In genomic region chrII:5702611-5703192, ce11 we compare ENCODE assay signal across 8 worm cellular contexts.
A peak's percentile ranks its signal among the peaks of the same experiment; 100 is the strongest.
TF ChIP-seq lines count a peak whose summit lies in the region.

No protein-coding gene starts in this region.

TF ChIP-seq in whole organism, L1 larva, 84 proteins besides CTCF, POLR2A, EP300 and RAD21 (continues in another document):
- no peak for TF ChIP-seq hlh-4 (tag; optimal IDR thresholded peaks at IDR 0.05; lab: Kevin White, UChicago)
- TF ChIP-seq nhr-12 (tag; optimal IDR thresholded peaks at IDR 0.05; lab: Kevin White, UChicago) = no peak
- no peak for TF ChIP-seq ztf-4 (tag; optimal IDR thresholded peaks at IDR 0.05; lab: Kevin White, UChicago)
- no peak for TF ChIP-seq lin-13 (GFP tag; optimal IDR thresholded peaks at IDR 0.05; lab: Kevin White, UChicago)
- no peak for TF ChIP-seq egl-13 (tag; optimal IDR thresholded peaks at IDR 0.05; lab: Kevin White, UChicago)
- TF ChIP-seq alr-1 (tag; optimal IDR thresholded peaks at IDR 0.05; lab: Kevin White, UChicago; ENCODE audit: borderline replicate concordance) = no peak
- peak; percentile 78 for TF ChIP-seq nhr-85 (tag; lab: Kevin White, UChicago)
- no peak for TF ChIP-seq zip-4 (GFP tag; optimal IDR thresholded peaks at IDR 0.05; lab: Kevin White, UChicago)
- TF ChIP-seq elt-2 (tag; optimal IDR thresholded peaks at IDR 0.05; lab: Kevin White, UChicago) = no peak
- peak; percentile 46 for TF ChIP-seq lin-14 (GFP tag; optimal IDR thresholded peaks at IDR 0.05; lab: Kevin White, UChicago)
- TF ChIP-seq nhr-28 (tag; optimal IDR thresholded peaks at IDR 0.05; lab: Kevin White, UChicago) = no peak
- no peak for TF ChIP-seq jun-1 (tag; optimal IDR thresholded peaks at IDR 0.05; lab: Kevin White, UChicago)

TF ChIP-seq in whole organism, L2 larva, 48 proteins besides CTCF, POLR2A, EP300 and RAD21:
- TF ChIP-seq peb-1 (tag; optimal IDR thresholded peaks at IDR 0.05; lab: Kevin White, UChicago) = no peak
- peak; percentile 39 for TF ChIP-seq nhr-25 (tag; optimal IDR thresholded peaks at IDR 0.05; lab: Kevin White, UChicago)

TF ChIP-seq in whole organism, L3 larva, 47 proteins besides CTCF, POLR2A, EP300 and RAD21:
- peak; percentile 62 for TF ChIP-seq nhr-25 (tag; optimal IDR thresholded peaks at IDR 0.05; lab: Kevin White, UChicago)
- TF ChIP-seq snpc-4 (tag; optimal IDR thresholded peaks at IDR 0.05; lab: Kevin White, UChicago) = peak; percentile 11
- no peak for TF ChIP-seq lin-15B (tag; optimal IDR thresholded peaks at IDR 0.05; lab: Kevin White, UChicago)
- TF ChIP-seq hmg-11 (tag; optimal IDR thresholded peaks at IDR 0.05; lab: Kevin White, UChicago) = peak; percentile 30
- no peak for TF ChIP-seq unc-39 (tag; optimal IDR thresholded peaks at IDR 0.05; lab: Kevin White, UChicago)
- TF ChIP-seq nhr-23 (tag; optimal IDR thresholded peaks at IDR 0.05; lab: Kevin White, UChicago) = peak; percentile 13
- TF ChIP-seq egl-5 (tag; optimal IDR thresholded peaks at IDR 0.05; lab: Kevin White, UChicago) = peak; percentile 91
- TF ChIP-seq fkh-2 (tag; optimal IDR thresholded peaks at IDR 0.05; lab: Kevin White, UChicago) = no peak
- TF ChIP-seq R02D3.7 (tag; optimal IDR thresholded peaks at IDR 0.05; lab: Kevin White, UChicago) = no peak
- TF ChIP-seq ztf-4 (tag; optimal IDR thresholded peaks at IDR 0.05; lab: Kevin White, UChicago) = no peak

TF ChIP-seq in whole organism, L4 larva, 104 proteins besides CTCF, POLR2A, EP300 and RAD21 (continues in another document):
- TF ChIP-seq mdt-29 (GFP tag; IDR thresholded peaks at IDR 0.05; lab: Robert Waterston, UW) (no peak), F26F4.8 (GFP tag; conservative IDR thresholded peaks at IDR 0.05; lab: Robert Waterston, UW) (no peak), madf-5 (GFP tag; IDR thresholded peaks at IDR 0.05; lab: Robert Waterston, UW) (no peak), unc-62 (GFP tag; optimal IDR thresholded peaks at IDR 0.05 in 1 of 2; lab: Kevin White, UChicago) (peak in 1 of 2 experiments; percentile 44), unc-62 (tag; optimal IDR thresholded peaks at IDR 0.05; lab: Kevin White, UChicago) (no peak), ceh-82 (tag; optimal IDR thresholded peaks at IDR 0.05; lab: Kevin White, UChicago) (no peak), egl-43 (GFP tag; IDR thresholded peaks at IDR 0.05; lab: Robert Waterston, UW) (no peak), daf-12 (tag; optimal IDR thresholded peaks at IDR 0.05; lab: Kevin White, UChicago) (no peak), spr-3 (GFP tag; optimal IDR thresholded peaks at IDR 0.05; lab: Kevin White, UChicago) (no peak), zfp-3 (GFP tag; conservative IDR thresholded peaks at IDR 0.05; lab: Robert Waterston, UW) (no peak), T20F7.1 (GFP tag; optimal IDR thresholded peaks at IDR 0.05; lab: Kevin White, UChicago) (no peak), spr-1 (tag; optimal IDR thresholded peaks at IDR 0.05; lab: Kevin White, UChicago) (no peak), mes-2 (tag; optimal IDR thresholded peaks at IDR 0.05; lab: Kevin White, UChicago; ENCODE audit: poor library complexity, severe bottlenecking) (peak; percentile 2), ZK546.5 (tag; optimal IDR thresholded peaks at IDR 0.05; lab: Kevin White, UChicago) (no peak)

TF ChIP-seq in whole organism, late embryonic, 69 proteins besides CTCF, POLR2A, EP300 and RAD21:
- TF ChIP-seq unc-42 (tag; optimal IDR thresholded peaks at IDR 0.05; lab: Kevin White, UChicago) (peak; percentile 49), fkh-10 (GFP tag; optimal IDR thresholded peaks at IDR 0.05; lab: Kevin White, UChicago) (no peak), elt-2 (tag; optimal IDR thresholded peaks at IDR 0.05; lab: Kevin White, UChicago) (no peak), ceh-31 (tag; optimal IDR thresholded peaks at IDR 0.05; lab: Kevin White, UChicago) (peak; percentile 62), mec-3 (tag; optimal IDR thresholded peaks at IDR 0.05; lab: Kevin White, UChicago; ENCODE audit: borderline replicate concordance) (no peak)

TF ChIP-seq in whole organism, midembryonic, 9 proteins besides CTCF, POLR2A, EP300 and RAD21:
- TF ChIP-seq flt-1 (GFP tag; IDR thresholded peaks at IDR 0.05; lab: Robert Waterston, UW) (no peak), ztf-23 (GFP tag; IDR thresholded peaks at IDR 0.05; lab: Robert Waterston, UW) (0 out of 2 replicates have a peak, but pooled peaks have one; percentile 11)

TF ChIP-seq in whole organism, mixed stage, embryonic, 35 proteins besides CTCF, POLR2A, EP300 and RAD21:
- TF ChIP-seq zip-8 (tag; optimal IDR thresholded peaks at IDR 0.05; lab: Kevin White, UChicago) = no peak
- TF ChIP-seq drap-1 (GFP tag; optimal IDR thresholded peaks at IDR 0.05; lab: Kevin White, UChicago) = no peak
- TF ChIP-seq mab-5 (tag; optimal IDR thresholded peaks at IDR 0.05; lab: Kevin White, UChicago) = no peak
- TF ChIP-seq flh-1 (GFP tag; optimal IDR thresholded peaks at IDR 0.05; lab: Kevin White, UChicago) = no peak
- peak; percentile 77 for TF ChIP-seq ces-1 (GFP tag; optimal IDR thresholded peaks at IDR 0.05; lab: Kevin White, UChicago)
TF ChIP-seq in whole organism, mixed stage, embryonic: peak in this region for 1.

TF ChIP-seq in whole organism, young adult, 124 proteins besides CTCF, POLR2A, EP300 and RAD21:
- TF ChIP-seq cebp-1 (GFP tag; IDR thresholded peaks at IDR 0.05; lab: Robert Waterston, UW) = no peak
- TF ChIP-seq cebp-1 (tag; optimal IDR thresholded peaks at IDR 0.05; lab: Kevin White, UChicago) = peak; percentile 28
- no peak for TF ChIP-seq ama-1 (optimal IDR thresholded peaks at IDR 0.05; lab: Kevin White, UChicago)
- no peak for TF ChIP-seq ama-1 (GFP tag; optimal IDR thresholded peaks at IDR 0.05; lab: Kevin White, UChicago)
TF ChIP-seq in whole organism, young adult: peak in this region for 1.
